Worm (Caenorhabditis elegans) whole organism, early embryonic: ENCODE results near the gene W10G11.2.

Experiments used
- B0310.2 ChIP-seq: sonication (generic microtip); optimal IDR thresholded peaks from 2 replicates; lab custom pipeline; 2016; ENCODE audit warnings: mild to moderate bottlenecking, missing genetic modification characterization, missing compliant biosample characterization
- F13C5.2 ChIP-seq: sonication (generic microtip); optimal IDR thresholded peaks from 2 replicates; lab custom pipeline; 2017; ENCODE audit warnings: mild to moderate bottlenecking, missing genetic modification characterization, inconsistent platforms, missing compliant biosample characterization
- ama-1 ChIP-seq: fragments of 150-350 bp; optimal IDR thresholded peaks from 2 replicates; lab custom pipeline; 2014
- flt-1 ChIP-seq: fragments of 200-800 bp; sonication (Bioruptor generic); IDR thresholded peaks from 2 replicates; pipeline ENCODE4 v1.3.6; 2022; ENCODE audit warnings: missing genetic modification characterization, missing compliant biosample characterization
- pes-1 ChIP-seq: fragments of 200-800 bp; sonication (Bioruptor generic); IDR thresholded peaks from 2 replicates; pipeline ENCODE4 v1.3.6; 2022; ENCODE audit warnings: missing genetic modification reagents, missing genetic modification characterization, missing compliant biosample characterization
- tbx-11 ChIP-seq: fragments of 200-800 bp; sonication (Bioruptor generic); IDR thresholded peaks from 2 replicates; pipeline ENCODE4 v1.3.6; 2022; ENCODE audit warnings: missing genetic modification characterization, missing compliant biosample characterization
- tbx-37 ChIP-seq: fragments of 200-800 bp; sonication (Bioruptor generic); conservative IDR thresholded peaks from 2 replicates; pipeline ENCODE4 v1.3.6; 2022; ENCODE audit warnings: missing genetic modification reagents, missing genetic modification characterization, missing compliant biosample characterization

DNA sequence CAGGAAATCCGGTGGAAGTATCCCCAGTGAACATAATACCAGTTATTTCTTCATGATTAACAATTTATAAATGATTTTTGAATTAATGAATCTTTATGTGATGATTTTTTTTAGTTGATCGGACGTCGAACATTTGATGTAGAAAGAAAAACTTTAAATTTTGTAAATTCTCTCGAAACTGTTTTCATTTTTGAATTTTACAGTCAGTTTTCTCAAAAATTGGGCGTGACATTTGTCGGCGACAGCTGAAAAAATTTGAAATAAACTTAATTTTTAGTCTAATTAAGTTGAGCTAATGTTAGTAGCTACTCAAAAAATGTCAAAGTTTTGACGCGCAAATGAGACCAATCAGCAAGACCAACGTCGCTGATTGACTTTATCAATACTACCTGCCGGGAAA is 21.9 kb upstream of the W10G11.2 start, which contains the start of gene srh-60:
- TF ChIP-seq flt-1 (GFP tag; lab: Robert Waterston, UW) (no peak), ama-1 (no peak), F13C5.2 (tag; lab: Kevin White, UChicago) (no peak), tbx-37 (GFP tag; lab: Robert Waterston, UW) (no peak), tbx-11 (GFP tag; lab: Robert Waterston, UW) (no peak), pes-1 (GFP tag; lab: Robert Waterston, UW) (no peak), B0310.2 (tag; lab: Kevin White, UChicago) (no peak)
